Fruit fly (Drosophila melanogaster): ENCODE data around the gene LManII.

LManII gene

DNA sequence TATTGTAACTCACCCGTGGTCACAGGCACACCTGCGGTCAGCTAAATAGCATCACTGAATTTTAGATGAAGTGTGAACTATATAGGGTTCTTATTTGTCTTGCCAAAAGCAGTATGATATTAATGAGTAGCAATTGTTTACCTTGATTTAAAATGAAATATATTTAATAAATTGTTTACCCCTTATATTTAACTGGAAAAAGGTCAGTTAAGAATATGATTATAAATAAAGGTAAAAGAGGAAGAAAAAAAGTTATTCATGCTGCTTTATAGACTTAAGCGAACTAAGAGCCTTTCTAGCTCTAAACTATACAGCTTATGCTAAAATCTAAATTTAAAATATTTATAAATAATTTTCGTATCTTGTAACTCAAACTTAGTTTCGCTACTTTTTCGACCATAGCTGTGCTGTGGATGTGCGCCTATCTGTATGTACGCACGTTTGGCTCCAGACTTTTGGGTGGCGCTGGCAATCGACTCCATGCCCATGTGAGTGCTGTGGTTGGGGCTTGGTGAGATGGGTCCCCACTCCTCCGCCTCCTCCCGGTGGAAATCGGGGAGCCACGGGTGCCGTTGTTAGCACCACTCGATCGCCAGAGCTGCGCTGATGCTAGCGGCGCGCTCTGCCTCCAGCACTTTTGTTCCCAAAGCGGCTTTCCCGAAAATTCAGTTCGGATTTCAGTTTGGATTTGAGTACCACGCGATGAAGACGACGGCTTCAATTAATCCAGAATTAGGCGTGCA, 15.2 kb upstream of the LManII start, which contains the start of gene loh (continued):
- TF ChIP-seq CG18619 (GFP tag; optimal IDR thresholded peaks at IDR 0.05) (peak; percentile 41), CG7556 (GFP tag; optimal IDR thresholded peaks at IDR 0.05) (peak; percentile 84), bsh (GFP tag; optimal IDR thresholded peaks at IDR 0.05) (peak in 1 of 2 experiments; percentile 63), CG11723 (GFP tag; optimal IDR thresholded peaks at IDR 0.05) (peak; percentile 53), sc (optimal IDR thresholded peaks at IDR 0.05) (no peak), sc (GFP tag; optimal IDR thresholded peaks at IDR 0.05) (peak; percentile 44), CG1603 (tag; optimal IDR thresholded peaks at IDR 0.05) (peak; percentile 18), chm (GFP tag; IDR thresholded peaks at IDR 0.05) (no peak), PHDP (tag; optimal IDR thresholded peaks at IDR 0.05) (peak; percentile 51), seq (GFP tag; IDR thresholded peaks at IDR 0.05) (0 out of 2 replicates have a peak, but pooled peaks have one; percentile 22), CG10209 (GFP tag; optimal IDR thresholded peaks at IDR 0.05) (peak; percentile 67), CG12236 (GFP tag; optimal IDR thresholded peaks at IDR 0.05) (no peak), scrt (GFP tag; optimal IDR thresholded peaks at IDR 0.05) (no peak), CG1529 (GFP tag; optimal IDR thresholded peaks at IDR 0.05) (peak; percentile 18), trem (tag; optimal IDR thresholded peaks at IDR 0.05) (peak; percentile 24), CG9215 (GFP tag; IDR thresholded peaks at IDR 0.05) (no peak), CG5180 (GFP tag; optimal IDR thresholded peaks at IDR 0.05) (peak; percentile 65), lilli (GFP tag; optimal IDR thresholded peaks at IDR 0.05) (peak; percentile 22), MTF-1 (GFP tag; optimal IDR thresholded peaks at IDR 0.05; ENCODE audit: borderline replicate concordance) (no peak), E2f1 (GFP tag; IDR thresholded peaks at IDR 0.05) (peak; percentile 17; the same call in 1 of the 2 replicates), CG12391 (tag; optimal IDR thresholded peaks at IDR 0.05) (peak; percentile 64), CG11695 (GFP tag; IDR thresholded peaks at IDR 0.05) (peak; percentile 49; the same call in 1 of the 3 replicates), CG13775 (GFP tag; optimal IDR thresholded peaks at IDR 0.05) (peak; percentile 32), CG10366 (GFP tag; IDR thresholded peaks at IDR 0.05) (0 out of 2 replicates have a peak, but pooled peaks have one; percentile 8), CG16813 (GFP tag; IDR thresholded peaks at IDR 0.05; ENCODE audit: partially characterized antibody) (no peak), croc (GFP tag; conservative IDR thresholded peaks at IDR 0.05) (peak; percentile 33; the same call in 2 of the 3 replicates), aop (GFP tag; IDR thresholded peaks at IDR 0.05) (no peak), Tbp (GFP tag; optimal IDR thresholded peaks at IDR 0.05) (no peak), phol (tag; optimal IDR thresholded peaks at IDR 0.05) (peak; percentile 73), unc-4 (GFP tag; IDR thresholded peaks at IDR 0.05; ENCODE audit: partially characterized antibody) (no peak), Pdp1 (GFP tag; optimal IDR thresholded peaks at IDR 0.05) (no peak), CG11696 (GFP tag; IDR thresholded peaks at IDR 0.05) (peak; percentile 75), z (GFP tag; IDR thresholded peaks at IDR 0.05) (0 out of 3 replicates have a peak, but pooled peaks have one; percentile 12), Hmr (GFP tag; optimal IDR thresholded peaks at IDR 0.05) (no peak), ken (GFP tag; IDR thresholded peaks at IDR 0.05) (0 out of 3 replicates have a peak, but pooled peaks have one; percentile 10), dati (GFP tag; IDR thresholded peaks at IDR 0.05) (no peak), fd3F (GFP tag; optimal IDR thresholded peaks at IDR 0.05) (peak; percentile 24), odd (GFP tag; optimal IDR thresholded peaks at IDR 0.05) (peak; percentile 39), esg (GFP tag; conservative IDR thresholded peaks at IDR 0.05) (peak; percentile 25; the same call in 1 of the 2 replicates), sens (GFP tag) (peak; percentile 75), dmrt11E (tag; optimal IDR thresholded peaks at IDR 0.05) (peak; percentile 35), D19A (tag; optimal IDR thresholded peaks at IDR 0.05) (peak; percentile 74), Fer2 (tag; optimal IDR thresholded peaks at IDR 0.05) (peak; percentile 2), Bteb2 (GFP tag; optimal IDR thresholded peaks at IDR 0.05) (no peak), pan (optimal IDR thresholded peaks at IDR 0.05) (no peak), pan (GFP tag; optimal IDR thresholded peaks at IDR 0.05 in 1 of 2, IDR thresholded peaks at IDR 0.05 in 1 of 2) (peak in 1 of 2 experiments; percentile 38), CG18476 (GFP tag; optimal IDR thresholded peaks at IDR 0.05) (peak; percentile 43), CG1233 (GFP tag; optimal IDR thresholded peaks at IDR 0.05) (peak; percentile 61)

Measured in whole organism, embryonic.